Worm (Caenorhabditis elegans) whole organism, late embryonic: ENCODE data around the gene C34B4.2.

Experiments used
- K09A11.1 ChIP-seq: sonication (generic microtip); optimal IDR thresholded peaks from 2 replicates; lab custom pipeline; 2017; ENCODE audit warnings: antibody characterized with exemption, mild to moderate bottlenecking, missing genetic modification characterization, missing compliant biosample characterization; ENCODE audit not compliant: insufficient read depth
- ahr-1 ChIP-seq: sonication (generic microtip); optimal IDR thresholded peaks from 2 replicates; lab custom pipeline; 2016; ENCODE audit warnings: missing genetic modification characterization, missing compliant biosample characterization
- ama-1 ChIP-seq: fragments of 150-350 bp; optimal IDR thresholded peaks from 2 replicates; lab custom pipeline; 2014
- ceh-22 ChIP-seq: sonication (generic microtip); optimal IDR thresholded peaks from 2 replicates; lab custom pipeline; 2017; ENCODE audit warnings: missing biosample characterization, missing genetic modification characterization
- dve-1 ChIP-seq: sonication (generic microtip); optimal IDR thresholded peaks from 2 replicates; lab custom pipeline; 2017; ENCODE audit warnings: antibody characterized with exemption, mild to moderate bottlenecking, missing genetic modification characterization, missing compliant biosample characterization
- elt-2 ChIP-seq: sonication (generic microtip); optimal IDR thresholded peaks from 2 replicates; lab custom pipeline; 2016; ENCODE audit warnings: missing genetic modification reagents, missing genetic modification characterization, missing compliant biosample characterization
- elt-4 ChIP-seq: sonication (generic microtip); optimal IDR thresholded peaks from 2 replicates; lab custom pipeline; 2016; ENCODE audit warnings: missing genetic modification characterization, missing compliant biosample characterization
- fkh-10 ChIP-seq: fragments of 150-350 bp; optimal IDR thresholded peaks from 2 replicates; lab custom pipeline; 2014; ENCODE audit warnings: missing biosample characterization, missing genetic modification reagents, missing genetic modification characterization
- lin-11 ChIP-seq: fragments of 200-800 bp; sonication (Bioruptor generic); optimal IDR thresholded peaks from 2 replicates; lab custom pipeline; 2018; ENCODE audit warnings: mild to moderate bottlenecking, missing genetic modification characterization, missing compliant biosample characterization
- pros-1 ChIP-seq: fragments of 150-350 bp; optimal IDR thresholded peaks from 2 replicates; lab custom pipeline; 2014; ENCODE audit warnings: missing biosample characterization, missing genetic modification reagents, missing genetic modification characterization
- sdc-2 ChIP-seq: sonication (generic microtip); optimal IDR thresholded peaks from 2 replicates; lab custom pipeline; 2016; ENCODE audit warnings: missing genotype, missing genetic modification characterization, missing compliant biosample characterization
- sox-2 ChIP-seq: fragments of 200-800 bp; sonication (Bioruptor generic); IDR thresholded peaks from 2 replicates; pipeline ENCODE4 v1.3.6; 2022; ENCODE audit warnings: missing genetic modification reagents, missing genetic modification characterization, missing compliant biosample characterization
- zip-5 ChIP-seq: sonication (generic microtip); optimal IDR thresholded peaks from 2 replicates; lab custom pipeline; 2016; ENCODE audit warnings: missing genetic modification characterization, missing compliant biosample characterization

- TF ChIP-seq dve-1: no peak
- TF ChIP-seq ama-1 (lab: Kevin White, UChicago): no peak
- TF ChIP-seq ceh-22 (tag; lab: Kevin White, UChicago): no peak
- TF ChIP-seq lin-11: no peak
- TF ChIP-seq elt-4 (tag; lab: Kevin White, UChicago): no peak
- no peak for TF ChIP-seq elt-2 (tag; lab: Kevin White, UChicago)
- no peak for TF ChIP-seq fkh-10 (GFP tag; lab: Kevin White, UChicago)
- TF ChIP-seq pros-1 (tag; lab: Kevin White, UChicago): no peak
- TF ChIP-seq ahr-1 (tag; lab: Kevin White, UChicago): no peak
- TF ChIP-seq sox-2 (GFP tag; lab: Robert Waterston, UW): no peak
- no peak for TF ChIP-seq zip-5 (tag; lab: Kevin White, UChicago)
- no peak for TF ChIP-seq K09A11.1
- TF ChIP-seq sdc-2 (tag; lab: Kevin White, UChicago): no peak
Observed at ce11 chrV:13111599-13112191, 28.8 kb downstream of the C34B4.2 start.
